Worm (Caenorhabditis elegans): ENCODE measurements around the gene dmd-7.

dmd-7 gene

DNA sequence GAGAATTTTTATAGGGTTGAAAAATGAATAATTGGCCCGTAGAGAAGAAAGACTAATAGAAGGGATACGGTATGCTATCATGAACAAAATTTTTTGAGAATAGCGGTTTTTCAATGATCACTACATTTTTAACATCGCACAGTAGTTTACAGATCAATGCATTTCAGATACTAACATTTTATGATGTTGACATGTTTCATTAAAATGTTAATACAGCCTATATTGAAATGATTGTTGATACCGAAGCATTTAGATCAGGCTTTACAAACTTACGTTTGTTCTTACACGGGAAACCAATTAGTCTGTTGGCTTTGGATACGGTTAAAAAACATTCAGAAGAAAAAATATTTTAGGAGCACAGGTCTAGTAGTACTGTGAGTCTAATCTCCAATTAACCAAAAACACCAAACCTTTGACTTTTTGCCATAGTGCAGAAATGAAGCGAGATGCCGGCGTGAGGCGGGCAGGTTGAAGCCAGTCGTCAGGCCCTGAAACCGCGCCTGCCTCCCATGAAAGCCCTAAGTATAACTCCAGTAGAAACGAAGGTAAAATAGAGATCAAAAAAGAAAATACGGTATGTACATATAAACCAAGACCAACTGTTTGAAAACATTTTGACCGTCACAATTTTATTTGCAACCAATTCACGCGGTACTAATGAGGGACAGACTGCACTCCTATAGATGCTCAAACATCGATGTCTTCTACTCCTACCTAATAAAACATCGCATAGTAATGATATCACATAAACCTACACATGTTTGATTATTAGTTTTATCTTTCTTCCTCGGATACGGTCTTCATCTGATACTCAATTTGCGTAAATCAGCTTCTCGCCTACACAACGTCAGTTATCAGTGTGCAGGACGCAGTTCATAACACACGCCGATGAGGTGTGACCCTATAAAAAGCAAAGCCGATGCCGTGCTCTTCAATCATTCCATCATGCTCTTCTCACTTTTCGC, 31.7 kb downstream of the dmd-7 start, which contains the start of gene fil-2 (continued):
- TF ChIP-seq saeg-2 (GFP tag; IDR thresholded peaks at IDR 0.05), result no peak
- TF ChIP-seq pqm-1 (tag; optimal IDR thresholded peaks at IDR 0.05), result peak; percentile 14
- no peak for TF ChIP-seq egl-43 (GFP tag; IDR thresholded peaks at IDR 0.05)
- TF ChIP-seq aha-1 (tag), result peak; percentile 75
- peak; percentile 5 for TF ChIP-seq hlh-30 (tag; optimal IDR thresholded peaks at IDR 0.05; ENCODE audit: insufficient read depth)
- no peak for TF ChIP-seq unc-130 (GFP tag; optimal IDR thresholded peaks at IDR 0.05)
- peak; percentile 59 for TF ChIP-seq nhr-102 (tag; optimal IDR thresholded peaks at IDR 0.05)
- peak; percentile 59 for TF ChIP-seq mep-1 (tag; optimal IDR thresholded peaks at IDR 0.05)
- no peak for TF ChIP-seq fkh-10 (GFP tag; optimal IDR thresholded peaks at IDR 0.05)
- TF ChIP-seq nhr-28 (tag; optimal IDR thresholded peaks at IDR 0.05), result peak; percentile 73
- TF ChIP-seq ztf-7 (tag; optimal IDR thresholded peaks at IDR 0.05), result no peak
- TF ChIP-seq snpc-4 (tag; optimal IDR thresholded peaks at IDR 0.05), result no peak
- TF ChIP-seq lin-13 (GFP tag; optimal IDR thresholded peaks at IDR 0.05), result no peak
- TF ChIP-seq F44E2.7 (GFP tag; IDR thresholded peaks at IDR 0.05), result no peak

- TF ChIP-seq pqm-1 (tag; optimal IDR thresholded peaks at IDR 0.05), result peak; percentile 4
- peak; percentile 32; the same call in 1 of the 2 replicates for TF ChIP-seq dmd-6 (GFP tag; IDR thresholded peaks at IDR 0.05)
- TF ChIP-seq mxl-2 (GFP tag; conservative IDR thresholded peaks at IDR 0.05), result no peak
- no peak for TF ChIP-seq zag-1 (tag; optimal IDR thresholded peaks at IDR 0.05)
Measured at ce11 chrV:6280067-6280466, 33.3 kb downstream of the dmd-7 start.

DNA sequence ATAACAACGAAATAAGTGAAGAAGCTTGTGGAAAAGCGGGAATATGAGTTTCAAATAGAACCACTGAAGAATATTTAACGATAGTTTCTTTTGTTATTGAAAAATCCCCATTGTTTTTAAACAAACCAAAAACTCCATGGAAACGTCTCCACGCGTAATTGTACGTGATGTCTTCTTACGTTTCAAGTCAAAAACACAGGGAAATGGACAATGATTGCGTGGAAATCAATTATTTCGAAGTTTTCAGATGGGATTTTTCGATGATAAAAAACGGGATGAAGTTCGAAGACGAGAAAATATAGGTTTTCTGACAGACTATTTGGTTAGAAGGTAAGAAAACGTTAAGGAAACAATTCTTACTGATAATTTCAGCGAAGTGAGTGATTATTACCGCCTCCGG, 34.4 kb downstream of the dmd-7 start, which contains the start of the genes K12B6.4 and spe-49:
Gene K12B6.4 (minus strand): TSS at position 101 of the 400 bp plus-strand sequence.
Gene spe-49 (plus strand): TSS at position 185 of the 400 bp plus-strand sequence.
- TF ChIP-seq ceh-62 (tag; optimal IDR thresholded peaks at IDR 0.05) (no peak), saeg-2 (GFP tag; IDR thresholded peaks at IDR 0.05) (no peak), nhr-111 (GFP tag; optimal IDR thresholded peaks at IDR 0.05) (no peak), unc-62 (GFP tag; optimal IDR thresholded peaks at IDR 0.05 in 1 of 2) (no peak), unc-62 (tag; optimal IDR thresholded peaks at IDR 0.05) (no peak), zfp-2 (tag; optimal IDR thresholded peaks at IDR 0.05) (no peak), mdl-1 (tag; optimal IDR thresholded peaks at IDR 0.05) (no peak), aha-1 (tag) (peak; percentile 38), F37D6.2 (tag; optimal IDR thresholded peaks at IDR 0.05) (no peak)

DNA sequence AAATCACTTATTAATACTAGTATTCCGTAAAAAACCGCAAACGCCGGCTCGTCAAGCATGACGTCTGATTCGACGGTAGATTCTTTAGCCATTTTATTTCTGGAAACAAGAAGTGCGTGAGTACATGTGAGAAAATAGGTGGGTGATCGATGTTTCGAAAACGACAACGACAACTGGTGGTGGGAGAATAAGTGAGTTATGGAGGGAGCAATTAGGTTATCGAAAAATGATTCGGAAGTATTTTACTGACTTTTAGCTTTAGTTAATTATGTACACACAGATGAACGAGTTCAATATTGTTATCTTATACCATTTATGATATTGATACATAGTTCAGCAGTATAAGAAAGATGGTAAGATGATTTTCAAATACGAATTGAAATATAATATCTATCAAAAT, 39.6 kb downstream of the dmd-7 start, which contains the start of gene srn-1:
Gene srn-1 (minus strand): TSS at position 101 of the 400 bp plus-strand sequence.
- TF ChIP-seq nhr-111 (GFP tag; optimal IDR thresholded peaks at IDR 0.05), result no peak
- TF ChIP-seq fkh-10 (GFP tag; optimal IDR thresholded peaks at IDR 0.05), result no peak
- TF ChIP-seq ZK337.2 (GFP tag; IDR thresholded peaks at IDR 0.05), result no peak
- TF ChIP-seq Y5F2A.4 (GFP tag; optimal IDR thresholded peaks at IDR 0.05), result no peak
- TF ChIP-seq jun-1 (tag; optimal IDR thresholded peaks at IDR 0.05), result no peak
- no peak for TF ChIP-seq unc-62 (GFP tag; optimal IDR thresholded peaks at IDR 0.05 in 1 of 2)
- no peak for TF ChIP-seq unc-62 (tag; optimal IDR thresholded peaks at IDR 0.05)
- TF ChIP-seq skn-1 (tag; optimal IDR thresholded peaks at IDR 0.05), result no peak
- TF ChIP-seq mdt-29 (GFP tag; IDR thresholded peaks at IDR 0.05), result no peak
- TF ChIP-seq aly-2 (tag; optimal IDR thresholded peaks at IDR 0.05), result no peak

DNA sequence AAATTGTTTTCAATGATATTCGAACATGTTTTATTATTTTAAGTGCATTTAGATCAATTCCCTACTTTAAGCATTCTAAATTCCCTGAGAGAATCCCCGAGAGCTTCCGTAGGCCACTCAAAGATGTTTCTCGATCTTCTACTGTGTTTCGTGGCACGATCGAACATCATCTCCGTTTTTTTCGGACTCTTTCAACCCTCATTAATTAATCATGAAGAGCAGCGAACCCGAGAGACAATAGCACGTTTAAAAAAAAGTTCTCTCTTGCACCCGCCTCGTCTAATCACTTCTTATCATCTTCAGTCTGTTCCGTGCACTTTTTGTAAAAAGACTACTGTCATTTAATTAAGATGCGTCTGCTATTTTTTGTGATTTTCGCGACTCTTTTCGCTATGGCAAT, 41.9 kb downstream of the dmd-7 start, which contains the start of gene K12B6.11:
Gene K12B6.11 (plus strand): TSS at position 301 of the 400 bp plus-strand sequence.
- TF ChIP-seq T26A8.4 (GFP tag; IDR thresholded peaks at IDR 0.05) (no peak), dmd-6 (GFP tag; IDR thresholded peaks at IDR 0.05) (peak; percentile 25; the same call in 1 of the 2 replicates), nhr-111 (GFP tag; optimal IDR thresholded peaks at IDR 0.05) (no peak), dmd-8 (GFP tag; IDR thresholded peaks at IDR 0.05) (no peak), egl-27 (tag; optimal IDR thresholded peaks at IDR 0.05) (no peak)
